Fruit fly (Drosophila melanogaster) whole organism, wandering third instar larva: Measurements from ENCODE around the gene Jhbp7.

Experiments
- Abd-B ChIP-seq: fragments of >200 bp; optimal IDR thresholded peaks from 2 replicates; lab custom pipeline; 2017; ENCODE audit warnings: missing biosample characterization, missing genetic modification characterization
- OdsH ChIP-seq: fragments of 200-800 bp; sonication (Bioruptor generic); optimal IDR thresholded peaks from 2 replicates; lab custom pipeline; 2016; ENCODE audit warnings: missing biosample characterization, mild to moderate bottlenecking, missing genetic modification characterization
- h ChIP-seq: fragments of 200-800 bp; sonication (Bioruptor generic); optimal IDR thresholded peaks from 3 replicates; lab custom pipeline; 2016; ENCODE audit warnings: missing biosample characterization, mild to moderate bottlenecking, missing genetic modification characterization
- pan ChIP-seq: fragments of >200 bp; optimal IDR thresholded peaks from 2 replicates; lab custom pipeline; 2017

DNA sequence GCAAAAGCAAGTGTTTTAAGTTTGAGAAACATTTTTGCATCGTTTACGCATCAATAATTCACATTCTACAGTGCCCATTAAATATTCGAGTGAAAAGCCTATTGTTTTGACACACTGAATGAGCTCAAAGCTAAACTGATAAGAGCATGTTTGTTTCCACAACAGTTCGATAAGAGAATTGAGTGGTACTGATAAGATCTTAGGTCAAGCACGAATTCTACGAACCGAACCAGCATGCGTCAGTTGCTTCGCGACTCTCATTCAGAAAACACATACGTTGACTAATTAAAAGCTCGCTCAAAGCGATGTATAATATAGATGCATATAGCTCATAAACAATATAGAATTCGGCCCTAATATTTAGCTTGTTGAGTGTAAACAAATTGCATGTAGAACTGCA lies 28.2 kb upstream of the Jhbp7 start:
- TF ChIP-seq Abd-B (no peak), h (GFP tag; lab: Kevin White, UChicago) (no peak), OdsH (GFP tag; lab: Kevin White, UChicago) (no peak), pan (lab: Kevin White, UChicago) (no peak)
